Worm (Caenorhabditis elegans) whole organism, L4/young adult: ENCODE data around the gene ags-3.

Experiments used
- W03F9.2 ChIP-seq: fragments of 150-350 bp; optimal IDR thresholded peaks from 2 replicates; lab custom pipeline; 2014; ENCODE audit warnings: missing biosample characterization, missing genetic modification characterization
- dao-5 ChIP-seq: sonication (generic microtip); optimal IDR thresholded peaks from 2 replicates; lab custom pipeline; 2016; ENCODE audit warnings: missing genotype, missing genetic modification characterization, moderate library complexity, missing compliant biosample characterization
- him-1 ChIP-seq: sonication (generic microtip); optimal IDR thresholded peaks from 2 replicates; lab custom pipeline; 2016; ENCODE audit warnings: missing genotype, missing genetic modification reagents, missing genetic modification characterization, missing compliant biosample characterization

ags-3 gene

ce11 chrX:5319214-5319838 is 15.9 kb upstream of the ags-3 start:
- TF ChIP-seq dao-5 (tag; lab: Kevin White, UChicago) (peak; percentile 67), him-1 (tag; lab: Kevin White, UChicago) (no peak)

- no peak for TF ChIP-seq dao-5 (tag; lab: Kevin White, UChicago)
- TF ChIP-seq W03F9.2, result no peak
- no peak for TF ChIP-seq him-1 (tag; lab: Kevin White, UChicago)
These were observed 7.8 kb upstream of the ags-3 start for ce11 chrX:5311174-5311573.

- no peak for TF ChIP-seq W03F9.2
- no peak for TF ChIP-seq dao-5 (tag; lab: Kevin White, UChicago)
- no peak for TF ChIP-seq him-1 (tag; lab: Kevin White, UChicago)
These were observed 6.2 kb upstream of the ags-3 start for ce11 chrX:5309622-5310021.

- TF ChIP-seq dao-5 (tag; lab: Kevin White, UChicago) (no peak), W03F9.2 (no peak), him-1 (tag; lab: Kevin White, UChicago) (peak; percentile 26)
These were observed 5.3 kb downstream of the ags-3 start, which contains the start of gene ift-81 for ce11 chrX:5297942-5298611. Gene ift-81 (plus strand): TSS chrX:5298561.

ce11 chrX:5293862-5294261 is 9.5 kb downstream of the ags-3 start:
- TF ChIP-seq W03F9.2, result no peak
- TF ChIP-seq dao-5 (tag; lab: Kevin White, UChicago), result no peak
- TF ChIP-seq him-1 (tag; lab: Kevin White, UChicago), result no peak

ce11 chrX:5289106-5289505 is 14.3 kb downstream of the ags-3 start:
- TF ChIP-seq dao-5 (tag; lab: Kevin White, UChicago), result no peak
- no peak for TF ChIP-seq him-1 (tag; lab: Kevin White, UChicago)

ce11 chrX:5283531-5283930 is 19.9 kb downstream of the ags-3 start, which contains the start of gene vps-41:
Gene vps-41 (plus strand): TSS chrX:5283831.
- TF ChIP-seq W03F9.2, result no peak

ce11 chrX:5279674-5280073 is 23.7 kb downstream of the ags-3 start, which contains the start of gene rga-8:
Gene rga-8 (minus strand): TSS chrX:5279774.
- TF ChIP-seq him-1 (tag; lab: Kevin White, UChicago), result no peak
- TF ChIP-seq W03F9.2, result no peak
- no peak for TF ChIP-seq dao-5 (tag; lab: Kevin White, UChicago)

ce11 chrX:5279170-5279635 is 24.2 kb downstream of the ags-3 start, which contains the start of gene Y34B4A.2:
Gene Y34B4A.2 (plus strand): TSS chrX:5279497.
- TF ChIP-seq dao-5 (tag; lab: Kevin White, UChicago) (no peak), him-1 (tag; lab: Kevin White, UChicago) (no peak), W03F9.2 (no peak)

- TF ChIP-seq W03F9.2 (no peak), dao-5 (tag; lab: Kevin White, UChicago) (no peak), him-1 (tag; lab: Kevin White, UChicago) (no peak)
These were observed 25.2 kb downstream of the ags-3 start for ce11 chrX:5278249-5278648.

ce11 chrX:5276772-5277171 is 26.6 kb downstream of the ags-3 start:
- TF ChIP-seq W03F9.2 (no peak), dao-5 (tag; lab: Kevin White, UChicago) (no peak), him-1 (tag; lab: Kevin White, UChicago) (no peak)

ce11 chrX:5275209-5275608 is 28.2 kb downstream of the ags-3 start, which contains the start of gene hst-6:
Gene hst-6 (plus strand): TSS chrX:5275561.
- TF ChIP-seq dao-5 (tag; lab: Kevin White, UChicago) (no peak), W03F9.2 (no peak), him-1 (tag; lab: Kevin White, UChicago) (no peak)

- TF ChIP-seq him-1 (tag; lab: Kevin White, UChicago), result no peak
- no peak for TF ChIP-seq dao-5 (tag; lab: Kevin White, UChicago)
- TF ChIP-seq W03F9.2, result no peak
These were observed 34.0 kb downstream of the ags-3 start for ce11 chrX:5269359-5269758.

ce11 chrX:5268062-5268461 is 35.3 kb downstream of the ags-3 start:
- TF ChIP-seq dao-5 (tag; lab: Kevin White, UChicago) (no peak), him-1 (tag; lab: Kevin White, UChicago) (no peak), W03F9.2 (no peak)
